Worm (Caenorhabditis elegans) whole organism, L4 larva: ENCODE results near the gene R02F11.11.
A peak's percentile ranks its signal among the peaks of the same experiment; 100 is the strongest.

Source experiments
- F26F4.8 ChIP-seq: fragments of 200-800 bp; sonication (Bioruptor generic); conservative IDR thresholded peaks from 2 replicates; pipeline ENCODE4 v1.3.6; 2022; ENCODE audit warnings: missing genetic modification characterization, missing compliant biosample characterization
- Y5F2A.4 ChIP-seq: fragments of 200-800 bp; sonication (Bioruptor generic); optimal IDR thresholded peaks from 2 replicates; lab custom pipeline; 2018; ENCODE audit warnings: mild to moderate bottlenecking, missing genetic modification characterization, missing compliant biosample characterization
- ZK337.2 ChIP-seq: fragments of 200-800 bp; sonication (Bioruptor generic); IDR thresholded peaks from 2 replicates; pipeline ENCODE4 v1.3.6; 2022; ENCODE audit warnings: missing genetic modification reagents, missing genetic modification characterization, missing compliant biosample characterization
- aha-1 ChIP-seq: fragments of 150-350 bp; peaks from one replicate; lab custom pipeline; 2014; ENCODE audit warnings: missing biosample characterization, missing genetic modification characterization
- ama-1 ChIP-seq: fragments of 150-350 bp; optimal IDR thresholded peaks from 2 replicates; lab custom pipeline; 2014; ENCODE audit warnings: inconsistent platforms, mixed read lengths
- ces-1 ChIP-seq: fragments of 150-350 bp; sonication (generic microtip); optimal IDR thresholded peaks from 4 replicates; lab custom pipeline; 2014; ENCODE audit warnings: missing biosample characterization, missing genetic modification reagents, missing genetic modification characterization
- ctbp-1 ChIP-seq: fragments of 200-800 bp; sonication (Bioruptor generic); IDR thresholded peaks from 2 replicates; pipeline ENCODE4 v1.3.6; 2022; ENCODE audit warnings: missing genetic modification reagents, missing genetic modification characterization, missing compliant biosample characterization
- dmd-9 ChIP-seq: fragments of 200-800 bp; sonication (Bioruptor generic); IDR thresholded peaks from 2 replicates; pipeline ENCODE4 v1.3.6; 2022; ENCODE audit warnings: missing genetic modification reagents, missing genetic modification characterization, missing compliant biosample characterization
- dpl-1 ChIP-seq: fragments of 150-350 bp; optimal IDR thresholded peaks from 2 replicates; lab custom pipeline; 2014; ENCODE audit warnings: missing biosample characterization, missing genetic modification reagents, missing genetic modification characterization
- fkh-10 ChIP-seq: fragments of 150-350 bp; optimal IDR thresholded peaks from 2 replicates; lab custom pipeline; 2014; ENCODE audit warnings: missing biosample characterization, missing genetic modification reagents, missing genetic modification characterization
- hif-1 ChIP-seq, 2 experiments: sonication (generic microtip); optimal IDR thresholded peaks; 2 replicates each; lab custom pipeline; 2016 to 2017; ENCODE audit warnings: missing compliant biosample characterization in 2 of 2, missing genetic modification characterization in 2 of 2, missing genetic modification reagents in 2 of 2, missing genotype in 2 of 2, mild to moderate bottlenecking in 1 of 2
- hlh-11 ChIP-seq: fragments of 200-800 bp; sonication (Bioruptor generic); optimal IDR thresholded peaks from 2 replicates; lab custom pipeline; 2018; ENCODE audit warnings: mild to moderate bottlenecking, missing genetic modification characterization, missing compliant biosample characterization
- hlh-30 ChIP-seq: sonication (generic microtip); optimal IDR thresholded peaks from 2 replicates; lab custom pipeline; 2017; ENCODE audit warnings: antibody characterized with exemption, mild to moderate bottlenecking, missing genetic modification characterization, missing compliant biosample characterization; ENCODE audit not compliant: insufficient read depth
- hmg-1.1 ChIP-seq: fragments of 200-800 bp; sonication (Bioruptor generic); IDR thresholded peaks from 2 replicates; pipeline ENCODE4 v1.3.6; 2022; ENCODE audit warnings: missing genetic modification reagents, missing genetic modification characterization, missing compliant biosample characterization
- lim-7 ChIP-seq: fragments of 200-800 bp; sonication (Bioruptor generic); IDR thresholded peaks from 2 replicates; pipeline ENCODE4 v1.3.6; 2022; ENCODE audit warnings: missing genetic modification characterization, missing compliant biosample characterization
- lin-1 ChIP-seq: fragments of 200-800 bp; sonication (Bioruptor generic); IDR thresholded peaks from 2 replicates; pipeline ENCODE4 v1.3.6; 2022; ENCODE audit warnings: missing genetic modification reagents, missing genetic modification characterization, missing compliant biosample characterization
- lin-15B ChIP-seq: fragments of 150-350 bp; sonication (generic microtip); optimal IDR thresholded peaks from 3 replicates; lab custom pipeline; 2014; ENCODE audit warnings: missing biosample characterization, missing genetic modification characterization
- lin-38 ChIP-seq: fragments of 200-800 bp; sonication (Bioruptor generic); IDR thresholded peaks from 2 replicates; pipeline ENCODE4 v1.3.6; 2022; ENCODE audit warnings: missing genetic modification reagents, missing genetic modification characterization, missing compliant biosample characterization
- lsy-2 ChIP-seq, 2 experiments: fragments of 150-350 bp in 1 of 2; sonication (generic microtip) in 1 of 2; optimal IDR thresholded peaks; 2 replicates each; lab custom pipeline; 2014 to 2017; ENCODE audit warnings: missing biosample characterization in 2 of 2, missing genetic modification characterization in 2 of 2
- madf-9 ChIP-seq: fragments of 200-800 bp; sonication (Bioruptor generic); conservative IDR thresholded peaks from 2 replicates; pipeline ENCODE4 v1.3.6; 2022; ENCODE audit warnings: missing genetic modification reagents, missing genetic modification characterization, missing compliant biosample characterization
- mep-1 ChIP-seq: fragments of 150-350 bp; sonication (generic microtip); optimal IDR thresholded peaks from 3 replicates; lab custom pipeline; 2014; ENCODE audit warnings: missing biosample characterization, missing genetic modification characterization
- mes-2 ChIP-seq: sonication (generic microtip); optimal IDR thresholded peaks from 2 replicates; lab custom pipeline; 2016; ENCODE audit warnings: missing genotype, mild to moderate bottlenecking, missing genetic modification characterization, missing compliant biosample characterization; ENCODE audit not compliant: poor library complexity, severe bottlenecking
- nhr-11 ChIP-seq: fragments of 150-350 bp; optimal IDR thresholded peaks from 2 replicates; lab custom pipeline; 2014; ENCODE audit warnings: missing biosample characterization, missing genetic modification characterization
- nhr-25 ChIP-seq: sonication (generic microtip); optimal IDR thresholded peaks from 2 replicates; lab custom pipeline; 2017; ENCODE audit warnings: missing genetic modification characterization, mild to moderate bottlenecking, missing compliant biosample characterization, antibody characterized with exemption, moderate library complexity, borderline replicate concordance; ENCODE audit not compliant: insufficient read depth
- nhr-28 ChIP-seq: fragments of 150-350 bp; optimal IDR thresholded peaks from 2 replicates; lab custom pipeline; 2014; ENCODE audit warnings: missing biosample characterization, missing genetic modification characterization
- nhr-48 ChIP-seq: sonication (generic microtip); optimal IDR thresholded peaks from 2 replicates; lab custom pipeline; 2016; ENCODE audit warnings: mild to moderate bottlenecking, missing genetic modification characterization, missing compliant biosample characterization
- pha-4 ChIP-seq, 2 experiments: fragments of 150-350 bp in 1 of 2; fragments of 200-800 bp in 1 of 2; sonication (Bioruptor generic) in 1 of 2; IDR thresholded peaks in 1 of 2; optimal IDR thresholded peaks in 1 of 2; 2 replicates each; pipeline versions ENCODE4 v1.3.6 to Lab custom; 2014 to 2022; ENCODE audit warnings: missing genetic modification characterization in 2 of 2, missing genetic modification reagents in 2 of 2, missing biosample characterization in 1 of 2, missing compliant biosample characterization in 1 of 2
- pqm-1 ChIP-seq: sonication (generic microtip); optimal IDR thresholded peaks from 2 replicates; lab custom pipeline; 2017; ENCODE audit warnings: missing biosample characterization, missing genetic modification characterization
- rbr-2 ChIP-seq: sonication (generic microtip); optimal IDR thresholded peaks from 2 replicates; lab custom pipeline; 2016; ENCODE audit warnings: missing genotype, missing genetic modification characterization, missing compliant biosample characterization
- set-16 ChIP-seq: fragments of 200-800 bp; sonication (Bioruptor generic); IDR thresholded peaks from 2 replicates; pipeline ENCODE4 v1.3.6; 2022; ENCODE audit warnings: missing genetic modification reagents, missing genetic modification characterization, missing compliant biosample characterization
- tag-97 ChIP-seq: fragments of 200-800 bp; sonication (Bioruptor generic); IDR thresholded peaks from 2 replicates; pipeline ENCODE4 v1.3.6; 2022; ENCODE audit warnings: missing genetic modification characterization, missing compliant biosample characterization
- tra-1 ChIP-seq: fragments of 200-800 bp; sonication (Bioruptor generic); IDR thresholded peaks from 2 replicates; pipeline ENCODE4 v1.3.6; 2022; ENCODE audit warnings: missing genetic modification reagents, missing genetic modification characterization, missing compliant biosample characterization
- unc-39 ChIP-seq: sonication (generic microtip); optimal IDR thresholded peaks from 2 replicates; lab custom pipeline; 2017; ENCODE audit warnings: missing biosample characterization, missing genetic modification characterization
- unc-62 ChIP-seq, 3 experiments: fragments of 150-350 bp in 1 of 3; sonication (generic microtip); optimal IDR thresholded peaks in 2 of 3; peaks in 1 of 3; 1 replicate in 1 of 3; 2 replicates in 2 of 3; lab custom pipeline; 2014 to 2017; ENCODE audit warnings: missing biosample characterization in 3 of 3, missing genetic modification characterization in 3 of 3, missing genetic modification reagents in 3 of 3, missing genotype in 1 of 3

R02F11.11 gene

ce11 chrV:4810653-4811052 is 19.0 kb downstream of the R02F11.11 start:
- TF ChIP-seq lin-38 (GFP tag; lab: Robert Waterston, UW): peak; percentile 60
- no peak for TF ChIP-seq dmd-9 (GFP tag; lab: Robert Waterston, UW)
- no peak for TF ChIP-seq ZK337.2 (GFP tag; lab: Robert Waterston, UW)
- TF ChIP-seq lsy-2 (tag; optimal IDR thresholded peaks at IDR 0.05; lab: Kevin White, UChicago): peak in 1 of 2 experiments; percentile 20
- no peak for TF ChIP-seq fkh-10
- TF ChIP-seq hlh-30 (tag; lab: Kevin White, UChicago): peak; percentile 39
- peak; percentile 54 for TF ChIP-seq rbr-2 (tag; lab: Kevin White, UChicago)
- TF ChIP-seq tag-97 (GFP tag; lab: Robert Waterston, UW): no peak
- TF ChIP-seq unc-62 (GFP tag; optimal IDR thresholded peaks at IDR 0.05 in 1 of 2; lab: Kevin White, UChicago): peak in 1 of 2 experiments; percentile 94
- no peak for TF ChIP-seq unc-62 (tag; optimal IDR thresholded peaks at IDR 0.05; lab: Kevin White, UChicago)
- TF ChIP-seq mep-1: peak; percentile 43
- TF ChIP-seq dpl-1 (GFP tag; lab: Kevin White, UChicago): peak; percentile 31
- TF ChIP-seq aha-1 (tag; lab: Kevin White, UChicago): peak; percentile 99
- TF ChIP-seq pqm-1 (tag; lab: Kevin White, UChicago): no peak
- TF ChIP-seq mes-2 (tag; lab: Kevin White, UChicago): peak; percentile 62
- peak; percentile 66 for TF ChIP-seq hlh-11
- TF ChIP-seq ctbp-1 (GFP tag; lab: Robert Waterston, UW): 0 out of 2 replicates have a peak, but pooled peaks have one; percentile 17
- no peak for TF ChIP-seq F26F4.8
- TF ChIP-seq nhr-11 (tag; lab: Kevin White, UChicago): peak; percentile 7
- peak; percentile 73 for TF ChIP-seq set-16 (GFP tag; lab: Robert Waterston, UW)
- peak; percentile 37 for TF ChIP-seq hmg-1.1 (GFP tag; lab: Robert Waterston, UW)
- no peak for TF ChIP-seq ces-1 (GFP tag; lab: Kevin White, UChicago)
- TF ChIP-seq lin-15B: no peak
- peak in 1 of 2 experiments; percentile 4 for TF ChIP-seq hif-1 (tag; optimal IDR thresholded peaks at IDR 0.05; lab: Kevin White, UChicago)
- TF ChIP-seq, all 104 proteins: peak for 15

- TF ChIP-seq madf-9 (GFP tag; lab: Robert Waterston, UW): no peak
- no peak for TF ChIP-seq Y5F2A.4
- TF ChIP-seq lin-1 (GFP tag; lab: Robert Waterston, UW): no peak
- TF ChIP-seq unc-62 (GFP tag; optimal IDR thresholded peaks at IDR 0.05 in 1 of 2; lab: Kevin White, UChicago): no peak
- no peak for TF ChIP-seq unc-62 (tag; optimal IDR thresholded peaks at IDR 0.05; lab: Kevin White, UChicago)
- TF ChIP-seq nhr-25 (tag; lab: Kevin White, UChicago): no peak
- no peak for TF ChIP-seq tra-1
- TF ChIP-seq unc-39 (tag; lab: Kevin White, UChicago): no peak
- TF ChIP-seq nhr-28 (tag; lab: Kevin White, UChicago): no peak
These were observed 22.2 kb downstream of the R02F11.11 start for ce11 chrV:4813825-4814224.

ce11 chrV:4818563-4818962 is 26.9 kb downstream of the R02F11.11 start, which contains the start of gene ccep-97:
Gene ccep-97, minus strand, starts transcription at chrV:4818663.
- TF ChIP-seq ama-1 (lab: Kevin White, UChicago): peak; percentile 49
- peak; percentile 20 for TF ChIP-seq nhr-28 (tag; lab: Kevin White, UChicago)
- TF ChIP-seq lim-7 (GFP tag; lab: Robert Waterston, UW): 0 out of 2 replicates have a peak, but pooled peaks have one; percentile 55
- TF ChIP-seq pha-4 (GFP tag; IDR thresholded peaks at IDR 0.05; lab: Robert Waterston, UW): peak; percentile 17; the same call in 1 of the 2 replicates
- TF ChIP-seq pha-4 (tag; optimal IDR thresholded peaks at IDR 0.05; lab: Kevin White, UChicago): no peak
- TF ChIP-seq nhr-48 (tag; lab: Kevin White, UChicago): no peak
